Worm (Caenorhabditis elegans): Measurements from ENCODE around the gene C01B10.44.

DNA sequence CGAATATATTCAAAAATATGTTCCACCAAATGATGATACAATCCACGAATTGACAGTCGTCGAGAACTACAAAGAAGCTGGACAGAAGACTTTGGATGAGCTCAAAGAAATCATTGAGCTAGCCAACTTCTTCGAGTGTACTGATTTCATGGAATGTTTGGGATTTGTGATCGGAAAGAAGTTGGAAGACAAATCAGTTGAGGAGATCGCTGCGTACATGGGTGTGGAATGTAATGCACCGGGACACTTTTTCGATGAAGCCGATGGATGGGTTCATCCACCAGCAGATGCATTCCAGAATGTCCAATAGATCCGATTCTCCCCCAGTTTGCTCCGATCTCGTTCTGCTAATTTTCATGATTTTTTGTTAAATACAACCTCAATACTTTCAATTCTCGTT lies 19.9 kb upstream of the C01B10.44 start:
- no peak for TF ChIP-seq med-1 (GFP tag; optimal IDR thresholded peaks at IDR 0.05; ENCODE audit: insufficient read depth)
- no peak for TF ChIP-seq cog-1 (tag; optimal IDR thresholded peaks at IDR 0.05)
- no peak for TF ChIP-seq ztf-23 (GFP tag; IDR thresholded peaks at IDR 0.05)
- no peak for TF ChIP-seq flt-1 (GFP tag; IDR thresholded peaks at IDR 0.05)
- TF ChIP-seq ztf-29 (GFP tag; IDR thresholded peaks at IDR 0.05), result no peak
- no peak for TF ChIP-seq klf-2 (GFP tag; conservative IDR thresholded peaks at IDR 0.05)
- TF ChIP-seq T22C8.4 (GFP tag; IDR thresholded peaks at IDR 0.05), result no peak
- TF ChIP-seq tab-1 (GFP tag; IDR thresholded peaks at IDR 0.05), result no peak

Data from whole organism, midembryonic.